Worm (Caenorhabditis elegans) whole organism, early embryonic: ENCODE data around the gene arrd-15.

Source experiments
- B0310.2 ChIP-seq: sonication (generic microtip); optimal IDR thresholded peaks from 2 replicates; lab custom pipeline; 2016; ENCODE audit warnings: mild to moderate bottlenecking, missing genetic modification characterization, missing compliant biosample characterization
- F13C5.2 ChIP-seq: sonication (generic microtip); optimal IDR thresholded peaks from 2 replicates; lab custom pipeline; 2017; ENCODE audit warnings: mild to moderate bottlenecking, missing genetic modification characterization, inconsistent platforms, missing compliant biosample characterization
- aly-1 ChIP-seq: sonication (generic microtip); optimal IDR thresholded peaks from 2 replicates; lab custom pipeline; 2016; ENCODE audit warnings: missing genetic modification characterization, missing compliant biosample characterization
- ama-1 ChIP-seq: fragments of 150-350 bp; optimal IDR thresholded peaks from 2 replicates; lab custom pipeline; 2014
- ceh-13 ChIP-seq: fragments of 200-800 bp; sonication (Bioruptor generic); optimal IDR thresholded peaks from 2 replicates; lab custom pipeline; 2018; ENCODE audit warnings: mild to moderate bottlenecking, missing genetic modification characterization, missing compliant biosample characterization
- ceh-36 ChIP-seq: sonication (generic microtip); optimal IDR thresholded peaks from 2 replicates; lab custom pipeline; 2016; ENCODE audit warnings: missing genetic modification characterization, inconsistent platforms, missing compliant biosample characterization
- ets-7 ChIP-seq: sonication (generic microtip); optimal IDR thresholded peaks from 2 replicates; lab custom pipeline; 2016; ENCODE audit warnings: missing genotype, missing genetic modification characterization, missing compliant biosample characterization
- flt-1 ChIP-seq: fragments of 200-800 bp; sonication (Bioruptor generic); IDR thresholded peaks from 2 replicates; pipeline ENCODE4 v1.3.6; 2022; ENCODE audit warnings: missing genetic modification characterization, missing compliant biosample characterization
- hmbx-1 ChIP-seq: sonication (generic microtip); optimal IDR thresholded peaks from 2 replicates; lab custom pipeline; 2016; ENCODE audit warnings: mild to moderate bottlenecking, missing genetic modification characterization, missing compliant biosample characterization
- hmg-4 ChIP-seq: fragments of 200-800 bp; sonication (Bioruptor generic); optimal IDR thresholded peaks from 2 replicates; lab custom pipeline; 2018; ENCODE audit warnings: mild to moderate bottlenecking, missing genetic modification characterization, missing compliant biosample characterization
- hnd-1 ChIP-seq: sonication (generic microtip); optimal IDR thresholded peaks from 2 replicates; lab custom pipeline; 2016; ENCODE audit warnings: missing genetic modification characterization, missing compliant biosample characterization
- pes-1 ChIP-seq: fragments of 200-800 bp; sonication (Bioruptor generic); IDR thresholded peaks from 2 replicates; pipeline ENCODE4 v1.3.6; 2022; ENCODE audit warnings: missing genetic modification reagents, missing genetic modification characterization, missing compliant biosample characterization
- scrt-1 ChIP-seq: fragments of 200-800 bp; sonication (Bioruptor generic); IDR thresholded peaks from 2 replicates; pipeline ENCODE4 v1.3.6; 2022; ENCODE audit warnings: missing genetic modification characterization, missing compliant biosample characterization
- sea-1 ChIP-seq: fragments of 200-800 bp; sonication (Bioruptor generic); conservative IDR thresholded peaks from 2 replicates; pipeline ENCODE4 v1.3.6; 2022; ENCODE audit warnings: missing genetic modification characterization, missing compliant biosample characterization
- tbx-11 ChIP-seq: fragments of 200-800 bp; sonication (Bioruptor generic); IDR thresholded peaks from 2 replicates; pipeline ENCODE4 v1.3.6; 2022; ENCODE audit warnings: missing genetic modification characterization, missing compliant biosample characterization
- tbx-37 ChIP-seq: fragments of 200-800 bp; sonication (Bioruptor generic); conservative IDR thresholded peaks from 2 replicates; pipeline ENCODE4 v1.3.6; 2022; ENCODE audit warnings: missing genetic modification reagents, missing genetic modification characterization, missing compliant biosample characterization
- tra-4 ChIP-seq: sonication (generic microtip); optimal IDR thresholded peaks from 2 replicates; lab custom pipeline; 2017; ENCODE audit warnings: missing genetic modification characterization, missing compliant biosample characterization

The arrd-15 gene

DNA sequence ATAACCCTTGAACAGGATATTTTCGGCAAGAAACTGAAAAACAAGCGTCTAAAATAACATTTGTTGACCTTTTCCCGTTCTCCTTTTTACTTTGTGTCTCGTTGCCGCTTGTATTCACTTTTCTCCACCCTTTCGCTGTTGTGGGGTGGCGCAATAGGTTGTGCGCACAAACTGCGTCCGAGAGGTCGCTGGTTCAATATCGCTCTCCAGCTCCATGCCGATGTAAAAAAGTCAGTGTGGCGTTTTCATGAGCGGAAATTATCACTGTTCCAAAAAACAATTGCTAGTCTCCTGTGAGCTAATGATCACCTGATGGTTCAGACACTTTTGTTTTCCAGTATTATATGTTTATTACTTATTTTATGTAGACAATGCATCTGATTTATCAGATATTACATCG, 7.7 kb downstream of the arrd-15 start:
- TF ChIP-seq pes-1 (GFP tag; lab: Robert Waterston, UW) (peak; percentile 93), tra-4 (tag; lab: Kevin White, UChicago) (peak; percentile 81), F13C5.2 (tag; lab: Kevin White, UChicago) (peak; percentile 96), scrt-1 (GFP tag; lab: Robert Waterston, UW) (peak; percentile 93), ceh-36 (tag; lab: Kevin White, UChicago) (peak; percentile 90), B0310.2 (tag; lab: Kevin White, UChicago) (peak; percentile 84), tbx-11 (GFP tag; lab: Robert Waterston, UW) (peak; percentile 92), aly-1 (tag; lab: Kevin White, UChicago) (peak; percentile 87), sea-1 (peak; percentile 88), flt-1 (GFP tag; lab: Robert Waterston, UW) (peak; percentile 88), hmg-4 (no peak), ets-7 (peak; percentile 90), ama-1 (no peak), ceh-13 (peak; percentile 94), hmbx-1 (tag; lab: Kevin White, UChicago) (peak; percentile 73), tbx-37 (peak; percentile 91), hnd-1 (peak; percentile 83)

- TF ChIP-seq hnd-1 (no peak), B0310.2 (tag; lab: Kevin White, UChicago) (no peak), ama-1 (no peak), scrt-1 (GFP tag; lab: Robert Waterston, UW) (no peak), sea-1 (no peak), hmg-4 (no peak), F13C5.2 (tag; lab: Kevin White, UChicago) (no peak), pes-1 (GFP tag; lab: Robert Waterston, UW) (no peak), tbx-11 (GFP tag; lab: Robert Waterston, UW) (no peak), flt-1 (GFP tag; lab: Robert Waterston, UW) (no peak), tbx-37 (no peak), ceh-36 (tag; lab: Kevin White, UChicago) (no peak), aly-1 (tag; lab: Kevin White, UChicago) (no peak), hmbx-1 (tag; lab: Kevin White, UChicago) (no peak), tra-4 (tag; lab: Kevin White, UChicago) (no peak), ets-7 (no peak), ceh-13 (no peak)
These were observed 14.5 kb downstream of the arrd-15 start, which contains the start of gene dhrr-1 for ce11 chrIII:8944357-8944756. Gene dhrr-1 (plus strand): TSS chrIII:8944657.

ce11 chrIII:8946285-8946684, 16.5 kb downstream of the arrd-15 start:
- TF ChIP-seq ceh-13 (no peak), aly-1 (tag; lab: Kevin White, UChicago) (no peak), hmbx-1 (tag; lab: Kevin White, UChicago) (no peak), tbx-37 (no peak), hnd-1 (no peak), B0310.2 (tag; lab: Kevin White, UChicago) (no peak), tra-4 (tag; lab: Kevin White, UChicago) (no peak), sea-1 (no peak), ama-1 (no peak), ets-7 (no peak), pes-1 (GFP tag; lab: Robert Waterston, UW) (no peak), ceh-36 (tag; lab: Kevin White, UChicago) (no peak), flt-1 (GFP tag; lab: Robert Waterston, UW) (no peak), F13C5.2 (tag; lab: Kevin White, UChicago) (no peak), tbx-11 (GFP tag; lab: Robert Waterston, UW) (no peak), hmg-4 (no peak), scrt-1 (GFP tag; lab: Robert Waterston, UW) (no peak)

DNA sequence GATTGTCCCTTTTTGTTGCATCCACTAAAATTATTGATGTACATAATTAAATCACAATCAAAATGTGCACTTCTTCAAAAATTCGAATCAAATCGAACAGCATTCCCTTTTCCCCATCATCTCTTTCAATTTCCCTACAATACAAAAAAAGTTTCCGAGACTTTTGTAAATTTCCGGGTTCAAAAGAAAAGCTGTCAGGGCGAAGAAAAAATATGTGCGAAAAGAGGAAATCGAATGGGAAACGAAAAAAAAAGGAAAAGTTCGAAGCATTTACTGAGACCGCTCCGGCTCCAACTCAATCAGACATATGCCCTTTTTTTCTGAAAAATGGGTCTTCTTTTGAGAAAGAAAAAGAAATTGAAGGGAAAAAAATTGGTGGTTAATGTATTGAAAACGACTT, 19.3 kb downstream of the arrd-15 start:
- TF ChIP-seq tra-4 (tag; lab: Kevin White, UChicago) (no peak), F13C5.2 (tag; lab: Kevin White, UChicago) (no peak), tbx-37 (no peak), hmg-4 (no peak), pes-1 (GFP tag; lab: Robert Waterston, UW) (no peak), hmbx-1 (tag; lab: Kevin White, UChicago) (no peak)

- no peak for TF ChIP-seq B0310.2 (tag; lab: Kevin White, UChicago)
These were observed 25.7 kb downstream of the arrd-15 start for ce11 chrIII:8955536-8955935.

DNA sequence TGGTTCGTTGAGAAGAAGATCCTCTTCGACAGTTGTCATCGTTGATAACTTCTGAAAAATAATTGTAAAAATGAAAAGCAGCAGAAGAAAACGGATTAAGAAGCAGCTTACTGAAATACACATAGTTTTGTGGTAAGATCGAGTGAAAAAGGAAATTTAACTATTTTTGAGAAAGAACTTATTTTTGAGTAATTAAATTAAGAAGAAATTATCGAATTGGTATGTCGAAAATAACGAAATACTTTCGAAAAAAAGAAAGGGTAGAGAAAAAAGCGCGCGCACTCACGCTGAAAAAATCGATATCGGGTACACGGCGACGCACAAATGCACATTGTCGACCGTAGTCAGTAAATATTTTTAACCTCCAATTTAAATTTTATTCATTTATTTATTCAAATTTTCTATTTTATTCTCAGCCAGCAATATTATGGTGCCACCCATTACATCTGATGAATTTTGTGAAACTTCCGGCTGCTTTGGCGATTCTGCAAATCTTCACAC, 26.4 kb downstream of the arrd-15 start, which contains the start of the genes ZK643.5 and ZK643.2:
TSS of gene ZK643.5 (minus strand) at position 51 of the 501 bp plus-strand sequence.
TSS of gene ZK643.2 (plus strand) at position 395 of the 501 bp plus-strand sequence.
- no peak for TF ChIP-seq pes-1 (GFP tag; lab: Robert Waterston, UW)
- TF ChIP-seq ama-1 = no peak

DNA sequence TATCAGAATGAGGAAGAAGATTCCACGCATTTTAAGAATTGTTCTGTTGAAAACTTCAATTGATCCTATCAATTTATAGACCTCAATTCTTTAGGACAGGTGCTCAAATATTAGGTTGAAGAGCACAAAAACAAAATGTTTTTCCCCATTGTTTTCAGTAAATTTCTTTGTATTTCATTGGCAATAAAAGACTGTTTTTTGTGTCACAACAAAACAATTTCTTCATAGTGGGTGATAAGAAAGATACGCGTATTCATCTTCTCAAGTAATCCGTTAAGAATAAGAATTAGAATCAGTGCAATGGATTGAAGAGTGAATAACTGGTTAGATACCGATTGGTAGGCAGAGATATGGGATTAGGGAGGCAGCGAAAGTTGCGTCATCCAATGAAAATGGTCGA, 30.8 kb downstream of the arrd-15 start, which contains the start of gene ZK643.6:
TSS of gene ZK643.6 (minus strand) at position 101 of the 400 bp plus-strand sequence.
- TF ChIP-seq flt-1 (GFP tag; lab: Robert Waterston, UW) = no peak
- TF ChIP-seq ama-1 = no peak
- no peak for TF ChIP-seq ceh-13
- no peak for TF ChIP-seq scrt-1 (GFP tag; lab: Robert Waterston, UW)
- TF ChIP-seq B0310.2 (tag; lab: Kevin White, UChicago) = no peak
- TF ChIP-seq tra-4 (tag; lab: Kevin White, UChicago) = no peak
- no peak for TF ChIP-seq ceh-36 (tag; lab: Kevin White, UChicago)
- no peak for TF ChIP-seq tbx-11 (GFP tag; lab: Robert Waterston, UW)
- TF ChIP-seq tbx-37 = no peak
- TF ChIP-seq ets-7 = no peak
- TF ChIP-seq sea-1 = no peak
- no peak for TF ChIP-seq hmg-4
- TF ChIP-seq F13C5.2 (tag; lab: Kevin White, UChicago) = no peak
- no peak for TF ChIP-seq aly-1 (tag; lab: Kevin White, UChicago)
- TF ChIP-seq hnd-1 = no peak
- no peak for TF ChIP-seq hmbx-1 (tag; lab: Kevin White, UChicago)

DNA sequence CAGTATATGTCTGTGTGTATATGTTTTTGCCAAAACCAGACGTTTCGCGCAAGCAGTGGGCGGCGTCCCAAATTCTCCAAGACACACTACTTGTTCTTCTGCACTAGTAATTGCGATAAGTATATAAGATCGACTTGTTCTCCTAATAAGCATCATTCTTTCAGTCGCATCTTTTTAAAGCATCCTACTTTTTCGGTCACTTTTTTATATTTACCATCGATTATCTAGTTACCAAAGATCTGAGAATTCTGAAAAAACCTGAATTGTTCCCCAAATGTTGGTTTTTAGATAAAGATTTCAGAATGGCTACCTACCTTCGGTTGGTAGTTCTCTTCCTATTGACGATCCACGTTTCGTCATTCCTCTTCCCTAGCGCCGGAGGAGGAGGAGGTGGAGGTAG, 32.2 kb downstream of the arrd-15 start, which contains the start of gene grl-25:
TSS of gene grl-25 (plus strand) at position 301 of the 400 bp plus-strand sequence.
- no peak for TF ChIP-seq aly-1 (tag; lab: Kevin White, UChicago)
- no peak for TF ChIP-seq hnd-1
- no peak for TF ChIP-seq ets-7
- TF ChIP-seq ceh-36 (tag; lab: Kevin White, UChicago) = no peak
- no peak for TF ChIP-seq tbx-37
- TF ChIP-seq B0310.2 (tag; lab: Kevin White, UChicago) = no peak
- TF ChIP-seq scrt-1 (GFP tag; lab: Robert Waterston, UW) = no peak
- TF ChIP-seq hmg-4 = no peak
- TF ChIP-seq flt-1 (GFP tag; lab: Robert Waterston, UW) = no peak
- no peak for TF ChIP-seq pes-1 (GFP tag; lab: Robert Waterston, UW)
- no peak for TF ChIP-seq ceh-13
- no peak for TF ChIP-seq sea-1
- no peak for TF ChIP-seq tra-4 (tag; lab: Kevin White, UChicago)
- no peak for TF ChIP-seq tbx-11 (GFP tag; lab: Robert Waterston, UW)
- TF ChIP-seq hmbx-1 (tag; lab: Kevin White, UChicago) = no peak
- no peak for TF ChIP-seq F13C5.2 (tag; lab: Kevin White, UChicago)
- TF ChIP-seq ama-1 = no peak
